Fruit fly (Drosophila melanogaster) whole organism, embryonic: ENCODE measurements around the gene spn-B.

ENCODE experiments used
- Bgb ChIP-seq: fragments of 200-800 bp; sonication (Bioruptor generic); IDR thresholded peaks from 2 replicates; pipeline ENCODE4 v1.3.6; 2022; ENCODE audit warnings: missing biosample characterization, missing genetic modification characterization; ENCODE audit not compliant: partially characterized antibody
- CG10959 ChIP-seq: fragments of 200-800 bp; sonication (Bioruptor generic); IDR thresholded peaks from 2 replicates; pipeline ENCODE4 v1.3.6; 2022; ENCODE audit warnings: missing biosample characterization, missing genetic modification characterization
- CG11456 ChIP-seq: fragments of 200-800 bp; sonication (Bioruptor generic); IDR thresholded peaks from 3 replicates; pipeline ENCODE4 v1.3.6; 2022; ENCODE audit warnings: missing biosample characterization, missing genetic modification characterization
- CG11696 ChIP-seq: fragments of 200-800 bp; sonication (Bioruptor generic); IDR thresholded peaks from 2 replicates; pipeline ENCODE4 v1.3.6; 2022; ENCODE audit warnings: missing biosample characterization, missing genetic modification characterization
- CG12104 ChIP-seq: fragments of 200-800 bp; sonication (Bioruptor generic); optimal IDR thresholded peaks from 3 replicates; lab custom pipeline; 2016; ENCODE audit warnings: missing biosample characterization, missing genetic modification characterization
- CG14050 ChIP-seq: fragments of 200-800 bp; sonication (Bioruptor generic); IDR thresholded peaks from 3 replicates; pipeline ENCODE4 v1.3.6; 2022; ENCODE audit warnings: missing biosample characterization, missing genetic modification characterization
- CG15073 ChIP-seq: fragments of 200-800 bp; sonication (Bioruptor generic); optimal IDR thresholded peaks from 2 replicates; lab custom pipeline; 2016; ENCODE audit warnings: missing biosample characterization, missing genetic modification characterization
- CG15601 ChIP-seq: fragments of 200-800 bp; sonication (Bioruptor generic); optimal IDR thresholded peaks from 3 replicates; lab custom pipeline; 2019; ENCODE audit warnings: missing biosample characterization, mild to moderate bottlenecking, missing genetic modification characterization, moderate library complexity
- CG1603 ChIP-seq: fragments of 200-800 bp; sonication (Bioruptor generic); optimal IDR thresholded peaks from 2 replicates; lab custom pipeline; 2019; ENCODE audit warnings: missing biosample characterization, mild to moderate bottlenecking, missing genetic modification characterization, moderate library complexity
- CG2875 ChIP-seq: fragments of 200-800 bp; sonication (Bioruptor generic); optimal IDR thresholded peaks from 2 replicates; lab custom pipeline; 2017; ENCODE audit warnings: missing biosample characterization, mild to moderate bottlenecking, missing genetic modification characterization, missing genetic modification reagents
- CG33557 ChIP-seq: fragments of 200-800 bp; sonication (Bioruptor generic); optimal IDR thresholded peaks from 2 replicates; lab custom pipeline; 2019; ENCODE audit warnings: missing biosample characterization, mild to moderate bottlenecking, missing genetic modification characterization, moderate library complexity
- CG34224 ChIP-seq: fragments of 200-800 bp; sonication (Bioruptor generic); IDR thresholded peaks from 3 replicates; pipeline ENCODE4 v1.3.6; 2022; ENCODE audit warnings: missing biosample characterization, missing genetic modification characterization; ENCODE audit not compliant: partially characterized antibody
- CG6765 ChIP-seq: fragments of 200-800 bp; sonication (Bioruptor generic); optimal IDR thresholded peaks from 3 replicates; lab custom pipeline; 2017; ENCODE audit warnings: missing biosample characterization, mild to moderate bottlenecking, missing genetic modification characterization
- CG7271 ChIP-seq: fragments of 200-800 bp; sonication (Bioruptor generic); optimal IDR thresholded peaks from 2 replicates; lab custom pipeline; 2018; ENCODE audit warnings: missing biosample characterization, mild to moderate bottlenecking, missing genetic modification characterization, moderate library complexity
- CG8944 ChIP-seq: fragments of 200-800 bp; sonication (Bioruptor generic); optimal IDR thresholded peaks from 3 replicates; lab custom pipeline; 2016; ENCODE audit warnings: missing biosample characterization, missing genetic modification characterization
- CkIIα-i1 ChIP-seq: fragments of 200-800 bp; sonication (Bioruptor generic); IDR thresholded peaks from 2 replicates; pipeline ENCODE4 v1.3.6; 2022; ENCODE audit warnings: missing biosample characterization, missing genetic modification characterization
- Dbx ChIP-seq: fragments of 200-800 bp; sonication (Bioruptor generic); IDR thresholded peaks from 3 replicates; pipeline ENCODE4 v1.3.6; 2022; ENCODE audit warnings: missing biosample characterization, missing genetic modification characterization
- Dll ChIP-seq: fragments of 200-800 bp; sonication (Bioruptor generic); IDR thresholded peaks from 4 replicates; pipeline ENCODE4 v1.3.6; 2022; ENCODE audit warnings: missing biosample characterization, missing genetic modification characterization; ENCODE audit not compliant: partially characterized antibody
- Dp ChIP-seq: fragments of 200-800 bp; sonication (Bioruptor generic); optimal IDR thresholded peaks from 2 replicates; lab custom pipeline; 2018; ENCODE audit warnings: missing biosample characterization, mild to moderate bottlenecking, missing genetic modification characterization, moderate library complexity
- Ets65A ChIP-seq: fragments of 200-800 bp; sonication (Bioruptor generic); peaks from one replicate; lab custom pipeline; 2016; ENCODE audit warnings: missing biosample characterization, missing genetic modification characterization
- Hr3 ChIP-seq: fragments of 200-800 bp; sonication (Bioruptor generic); optimal IDR thresholded peaks from 3 replicates; lab custom pipeline; 2016; ENCODE audit warnings: missing biosample characterization, missing genetic modification characterization
- Mad ChIP-seq: fragments of 200-800 bp; sonication (Bioruptor generic); optimal IDR thresholded peaks from 2 replicates; lab custom pipeline; 2016; ENCODE audit warnings: missing biosample characterization, missing genetic modification characterization
- Myb ChIP-seq: fragments of 200-800 bp; sonication (Bioruptor generic); optimal IDR thresholded peaks from 2 replicates; lab custom pipeline; 2016; ENCODE audit warnings: missing biosample characterization, missing genetic modification characterization
- NfI ChIP-seq: fragments of 200-800 bp; sonication (Bioruptor generic); optimal IDR thresholded peaks from 3 replicates; lab custom pipeline; 2018; ENCODE audit warnings: missing biosample characterization, mild to moderate bottlenecking, missing genetic modification characterization, moderate library complexity
- Poxn ChIP-seq: fragments of 200-800 bp; sonication (Bioruptor generic); IDR thresholded peaks from 2 replicates; pipeline ENCODE4 v1.3.6; 2022; ENCODE audit warnings: missing biosample characterization, missing genetic modification characterization
- Rx ChIP-seq: fragments of 200-800 bp; sonication (Bioruptor generic); IDR thresholded peaks from 2 replicates; pipeline ENCODE4 v1.3.6; 2022; ENCODE audit warnings: missing biosample characterization, missing genetic modification characterization
- Xbp1 ChIP-seq: fragments of 200-800 bp; sonication (Bioruptor generic); optimal IDR thresholded peaks from 3 replicates; lab custom pipeline; 2016; ENCODE audit warnings: missing biosample characterization, mild to moderate bottlenecking, missing genetic modification characterization
- bcd ChIP-seq: fragments of 200-800 bp; sonication (Bioruptor generic); optimal IDR thresholded peaks from 2 replicates; lab custom pipeline; 2017; ENCODE audit warnings: missing biosample characterization, mild to moderate bottlenecking, missing genetic modification characterization
- btn ChIP-seq: fragments of 200-800 bp; sonication (Bioruptor generic); optimal IDR thresholded peaks from 2 replicates; lab custom pipeline; 2016; ENCODE audit warnings: missing biosample characterization, missing genetic modification characterization
- cas ChIP-seq: fragments of 200-800 bp; sonication (Bioruptor generic); IDR thresholded peaks from 2 replicates; pipeline ENCODE4 v1.3.6; 2022; ENCODE audit warnings: missing biosample characterization, missing genetic modification characterization
- crp ChIP-seq, 2 experiments: fragments of 200-800 bp; sonication (Bioruptor generic); optimal IDR thresholded peaks; 2 replicates in 1 of 2; 3 replicates in 1 of 2; lab custom pipeline; 2017; ENCODE audit warnings: missing biosample characterization in 2 of 2, missing genetic modification characterization in 2 of 2, mild to moderate bottlenecking in 1 of 2, moderate library complexity in 1 of 2
- danr ChIP-seq: fragments of 200-800 bp; sonication (Bioruptor generic); IDR thresholded peaks from 2 replicates; pipeline ENCODE4 v1.3.6; 2022; ENCODE audit warnings: missing biosample characterization, missing genetic modification characterization
- emc ChIP-seq: fragments of 200-800 bp; sonication (Bioruptor generic); optimal IDR thresholded peaks from 2 replicates; lab custom pipeline; 2016; ENCODE audit warnings: missing biosample characterization, missing genetic modification characterization
- exex ChIP-seq: fragments of 200-800 bp; sonication (Bioruptor generic); optimal IDR thresholded peaks from 4 replicates; lab custom pipeline; 2018; ENCODE audit warnings: missing biosample characterization, mild to moderate bottlenecking, missing genetic modification characterization, moderate library complexity
- fu2 ChIP-seq: fragments of 200-800 bp; sonication (Bioruptor generic); optimal IDR thresholded peaks from 2 replicates; lab custom pipeline; 2016; ENCODE audit warnings: missing biosample characterization, missing genetic modification characterization
- gcm2 ChIP-seq: fragments of 200-800 bp; sonication (Bioruptor generic); optimal IDR thresholded peaks from 2 replicates; lab custom pipeline; 2016; ENCODE audit warnings: missing biosample characterization, missing genetic modification characterization
- nerfin-1 ChIP-seq: fragments of 200-800 bp; sonication (Bioruptor generic); optimal IDR thresholded peaks from 3 replicates; lab custom pipeline; 2019; ENCODE audit warnings: missing biosample characterization, mild to moderate bottlenecking, missing genetic modification characterization, moderate library complexity
- nmo ChIP-seq: fragments of 200-800 bp; sonication (Bioruptor generic); optimal IDR thresholded peaks from 2 replicates; lab custom pipeline; 2018; ENCODE audit warnings: missing biosample characterization, mild to moderate bottlenecking, missing genetic modification characterization, moderate library complexity
- odd ChIP-seq: fragments of 200-800 bp; sonication (Bioruptor generic); optimal IDR thresholded peaks from 2 replicates; lab custom pipeline; 2017; ENCODE audit warnings: missing biosample characterization, mild to moderate bottlenecking, missing genetic modification characterization
- rib ChIP-seq: fragments of 200-800 bp; sonication (Bioruptor generic); IDR thresholded peaks from 2 replicates; pipeline ENCODE4 v1.3.6; 2022; ENCODE audit warnings: missing biosample characterization, missing genetic modification characterization
- salm ChIP-seq: fragments of 200-800 bp; sonication (Bioruptor generic); optimal IDR thresholded peaks from 2 replicates; lab custom pipeline; 2018; ENCODE audit warnings: missing biosample characterization, mild to moderate bottlenecking, missing genetic modification characterization
- shn ChIP-seq: fragments of 200-800 bp; sonication (Bioruptor generic); optimal IDR thresholded peaks from 3 replicates; lab custom pipeline; 2016; ENCODE audit warnings: missing biosample characterization, missing genetic modification characterization
- sna ChIP-seq: fragments of 200-800 bp; sonication (Bioruptor generic); IDR thresholded peaks from 2 replicates; pipeline ENCODE4 v1.3.6; 2022; ENCODE audit warnings: missing biosample characterization, missing genetic modification characterization; ENCODE audit not compliant: partially characterized antibody
- sqz ChIP-seq: fragments of 200-800 bp; sonication (Bioruptor generic); optimal IDR thresholded peaks from 3 replicates; lab custom pipeline; 2018; ENCODE audit warnings: missing biosample characterization, mild to moderate bottlenecking, missing genetic modification characterization
- sug ChIP-seq: fragments of 200-800 bp; optimal IDR thresholded peaks from 2 replicates; lab custom pipeline; 2019; ENCODE audit warnings: missing biosample characterization, mild to moderate bottlenecking, missing genetic modification characterization, moderate library complexity
- tup ChIP-seq: fragments of 200-800 bp; sonication (Bioruptor generic); optimal IDR thresholded peaks from 2 replicates; lab custom pipeline; 2016; ENCODE audit warnings: missing biosample characterization, mild to moderate bottlenecking, missing genetic modification characterization, moderate library complexity
- vfl ChIP-seq: fragments of 200-800 bp; sonication (Bioruptor generic); optimal IDR thresholded peaks from 2 replicates; lab custom pipeline; 2016; ENCODE audit warnings: missing biosample characterization, missing genetic modification characterization
- zfh2 ChIP-seq: fragments of 200-800 bp; sonication (Bioruptor generic); optimal IDR thresholded peaks from 2 replicates; lab custom pipeline; 2016; ENCODE audit warnings: missing biosample characterization, missing genetic modification characterization

spn-B gene

dm6 chr3R:14326250-14327112 lies 1.4 kb upstream of the spn-B start, which contains the start of the genes Afti and ATPsynE (continued):
- TF ChIP-seq CG7271 (tag; lab: Kevin White, UChicago) (no peak), salm (tag; lab: Kevin White, UChicago) (no peak), CG11696 (GFP tag; lab: Robert Waterston, UW) (no peak), vfl (peak; percentile 53), exex (tag; lab: Kevin White, UChicago) (no peak), Rx (GFP tag; lab: Robert Waterston, UW) (peak; percentile 66), CG1603 (peak; percentile 67), Myb (GFP tag; lab: Kevin White, UChicago) (peak; percentile 65), Dp (peak; percentile 59), CG11456 (GFP tag; lab: Robert Waterston, UW) (peak; percentile 86), fu2 (peak; percentile 59), cas (0 out of 2 replicates have a peak, but pooled peaks have one; percentile 28), odd (GFP tag; lab: Kevin White, UChicago) (no peak), Xbp1 (GFP tag; lab: Kevin White, UChicago) (peak; percentile 82), emc (GFP tag; lab: Kevin White, UChicago) (peak; percentile 2), sqz (GFP tag; lab: Kevin White, UChicago) (no peak), CG6765 (GFP tag; lab: Kevin White, UChicago) (no peak), Mad (GFP tag; lab: Kevin White, UChicago) (peak; percentile 58), crp (GFP tag; optimal IDR thresholded peaks at IDR 0.05; lab: Kevin White, UChicago) (peak; percentile 24 to 79), CG2875 (no peak), Ets65A (peak; percentile 97), CG15601 (tag; lab: Kevin White, UChicago) (peak; percentile 60), Dbx (peak; percentile 59; the same call in 2 of the 3 replicates), NfI (peak; percentile 79), btn (no peak), CG12104 (GFP tag; lab: Kevin White, UChicago) (peak; percentile 60), zfh2 (GFP tag; lab: Kevin White, UChicago) (peak; percentile 73), CG14050 (GFP tag; lab: Robert Waterston, UW) (peak; percentile 40; the same call in 1 of the 3 replicates), shn (peak; percentile 27), Hr3 (GFP tag; lab: Kevin White, UChicago) (peak; percentile 73), Poxn (GFP tag; lab: Robert Waterston, UW) (no peak), tup (GFP tag; lab: Kevin White, UChicago) (no peak), CG8944 (GFP tag; lab: Kevin White, UChicago) (peak; percentile 56), gcm2 (no peak), danr (GFP tag; lab: Robert Waterston, UW) (0 out of 2 replicates have a peak, but pooled peaks have one; percentile 32), CG10959 (GFP tag; lab: Robert Waterston, UW) (no peak), rib (GFP tag; lab: Robert Waterston, UW) (no peak), CG15073 (GFP tag; lab: Kevin White, UChicago) (no peak), CG33557 (GFP tag; lab: Kevin White, UChicago) (no peak), Dll (peak; percentile 53; the same call in 3 of the 4 replicates), nerfin-1 (peak; percentile 98), sna (GFP tag; lab: Robert Waterston, UW) (peak; percentile 29), nmo (GFP tag; lab: Kevin White, UChicago) (peak; percentile 74), bcd (peak; percentile 72), CkIIα-i1 (GFP tag; lab: Robert Waterston, UW) (no peak), CG34224 (GFP tag; lab: Robert Waterston, UW) (peak; percentile 28; the same call in 1 of the 3 replicates), sug (tag; lab: Kevin White, UChicago) (peak; percentile 56), Bgb (GFP tag; lab: Robert Waterston, UW) (peak; percentile 82)
